Fruit fly (Drosophila melanogaster): ENCODE data around the gene hwt.
A peak's percentile ranks its signal among the peaks of the same experiment; 100 is the strongest.

The hwt gene

dm6 chrX:12582984-12583869 is 15.0 kb upstream of the hwt start, which contains the start of gene Pits:
Pits (minus strand) TSS chrX:12583193.
- TF ChIP-seq CG17801 (GFP tag; optimal IDR thresholded peaks at IDR 0.05; ENCODE audit: partially characterized antibody): peak; percentile 82

dm6 chrX:12582661-12582983 is 14.4 kb upstream of the hwt start:
- no peak for TF ChIP-seq CG17801 (GFP tag; optimal IDR thresholded peaks at IDR 0.05; ENCODE audit: partially characterized antibody)

dm6 chrX:12581894-12582293 is 13.6 kb upstream of the hwt start:
- TF ChIP-seq CG17801 (GFP tag; optimal IDR thresholded peaks at IDR 0.05; ENCODE audit: partially characterized antibody): no peak

- TF ChIP-seq CG17801 (GFP tag; optimal IDR thresholded peaks at IDR 0.05; ENCODE audit: partially characterized antibody): no peak
Measured at dm6 chrX:12581305-12581676, 13.0 kb upstream of the hwt start.

dm6 chrX:12580498-12581304 is 12.4 kb upstream of the hwt start:
- no peak for TF ChIP-seq CG17801 (GFP tag; optimal IDR thresholded peaks at IDR 0.05; ENCODE audit: partially characterized antibody)

- TF ChIP-seq CG17801 (GFP tag; optimal IDR thresholded peaks at IDR 0.05; ENCODE audit: partially characterized antibody): peak; percentile 60
Measured at dm6 chrX:12580040-12580497, 11.8 kb upstream of the hwt start.

- peak; percentile 76 for TF ChIP-seq CG17801 (GFP tag; optimal IDR thresholded peaks at IDR 0.05; ENCODE audit: partially characterized antibody)
Measured at dm6 chrX:12579506-12579999, 11.3 kb upstream of the hwt start.

dm6 chrX:12578701-12579372 is 10.6 kb upstream of the hwt start:
- no peak for TF ChIP-seq CG17801 (GFP tag; optimal IDR thresholded peaks at IDR 0.05; ENCODE audit: partially characterized antibody)

- no peak for TF ChIP-seq CG17801 (GFP tag; optimal IDR thresholded peaks at IDR 0.05; ENCODE audit: partially characterized antibody)
Measured at dm6 chrX:12578328-12578700, 10.1 kb upstream of the hwt start.

- no peak for TF ChIP-seq CG17801 (GFP tag; optimal IDR thresholded peaks at IDR 0.05; ENCODE audit: partially characterized antibody)
Measured at dm6 chrX:12577722-12578121, 9.5 kb upstream of the hwt start.

- no peak for TF ChIP-seq CG17801 (GFP tag; optimal IDR thresholded peaks at IDR 0.05; ENCODE audit: partially characterized antibody)
Measured at dm6 chrX:12575827-12576408, 7.7 kb upstream of the hwt start.

- TF ChIP-seq CG17801 (GFP tag; optimal IDR thresholded peaks at IDR 0.05; ENCODE audit: partially characterized antibody): no peak
Measured at dm6 chrX:12575292-12575826, 7.1 kb upstream of the hwt start.

- peak; percentile 79 for TF ChIP-seq CG17801 (GFP tag; optimal IDR thresholded peaks at IDR 0.05; ENCODE audit: partially characterized antibody)
Measured at dm6 chrX:12574666-12575202, 6.5 kb upstream of the hwt start.

dm6 chrX:12567663-12568062 is 589 bp downstream of the hwt start:
- TF ChIP-seq CG17801 (GFP tag; optimal IDR thresholded peaks at IDR 0.05; ENCODE audit: partially characterized antibody): no peak
